Fruit fly (Drosophila melanogaster): Measurements from ENCODE around the gene gammaSnap2.
A peak's percentile ranks its signal among the peaks of the same experiment; 100 is the strongest.

Gene gammaSnap2

dm6 chr3R:10148376-10148887 is 27.2 kb upstream of the gammaSnap2 start:
- TF ChIP-seq dsx (GFP tag; optimal IDR thresholded peaks at IDR 0.05; ENCODE audit: poor library complexity, severe bottlenecking) (peak; percentile 81), CG6808 (GFP tag; optimal IDR thresholded peaks at IDR 0.05) (peak; percentile 16), topi (GFP tag; optimal IDR thresholded peaks at IDR 0.05) (no peak), Ets96B (tag; optimal IDR thresholded peaks at IDR 0.05) (no peak)

DNA sequence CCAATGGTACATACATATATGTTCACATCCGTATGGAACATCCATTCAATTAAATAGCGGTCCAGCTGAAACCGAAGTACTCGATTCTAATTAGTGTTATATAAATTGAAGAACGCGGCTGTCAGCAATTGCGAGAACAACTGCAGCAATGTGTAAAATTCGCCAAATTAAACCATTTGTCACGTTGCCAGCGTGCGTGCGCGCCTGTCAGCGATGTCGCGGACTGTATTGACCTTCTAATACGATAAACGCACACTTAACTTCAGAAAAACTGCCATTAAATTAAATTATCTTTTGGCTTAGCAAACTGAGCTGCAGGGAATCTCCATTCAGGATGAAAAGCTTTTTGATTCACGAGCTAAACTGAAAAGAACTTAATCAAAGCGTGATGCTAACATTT is 26.0 kb upstream of the gammaSnap2 start:
- TF ChIP-seq CG7368 (GFP tag; optimal IDR thresholded peaks at IDR 0.05), result no peak
- TF ChIP-seq Eip78C (GFP tag), result peak; percentile 29

DNA sequence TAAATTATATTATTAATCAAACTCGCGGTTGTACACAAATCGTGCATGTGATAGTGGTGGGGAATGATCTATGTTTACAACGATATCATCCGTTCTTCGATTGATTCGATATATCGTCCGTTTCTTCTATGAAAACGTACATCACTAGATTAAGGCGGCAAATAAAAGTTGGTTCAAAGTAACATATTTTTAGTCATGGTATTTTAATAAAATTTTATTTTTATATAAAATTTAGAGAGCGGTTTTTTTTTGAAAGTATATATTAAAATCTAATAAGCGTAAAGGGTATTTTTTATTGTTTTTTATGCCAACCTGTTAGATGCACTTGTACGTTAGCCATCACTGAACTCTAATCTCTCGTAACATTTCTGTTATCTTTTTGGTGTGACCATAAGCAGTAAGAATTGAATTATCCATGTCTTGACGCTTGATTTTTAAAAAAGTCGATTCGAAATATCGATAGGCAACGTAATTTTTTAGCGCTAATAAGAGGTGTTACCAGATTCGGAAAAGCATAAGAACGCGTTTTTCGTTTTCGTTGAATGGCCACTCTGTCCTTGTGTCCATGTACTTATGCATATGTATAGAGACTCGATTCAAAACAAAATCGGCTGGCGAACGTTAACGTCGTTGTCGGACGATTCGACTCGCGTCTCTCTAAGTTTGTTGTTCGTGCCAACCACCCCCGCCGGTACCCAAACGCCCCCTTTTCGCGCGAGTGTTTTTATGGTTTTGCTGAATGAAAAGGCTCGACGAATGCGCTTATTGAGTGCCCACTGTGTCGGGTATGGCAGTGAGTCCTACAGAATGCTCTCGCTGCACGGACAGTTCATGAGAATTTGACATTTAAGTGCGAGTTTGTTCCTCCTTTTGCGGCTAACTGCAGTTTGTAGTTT is 23.2 kb upstream of the gammaSnap2 start, which contains the start of the genes TAF1B and Invadolysin:
TAF1B (minus strand) TSS at position 82 of the 896 bp plus-strand sequence.
Invadolysin (plus strand) TSS at position 566 of the 896 bp plus-strand sequence.
- TF ChIP-seq svp (GFP tag), result peak; percentile 66
- TF ChIP-seq CG34406 (GFP tag; optimal IDR thresholded peaks at IDR 0.05), result peak; percentile 34
- 0 out of 3 replicates have a peak, but pooled peaks have one; percentile 28 for TF ChIP-seq CG8119 (GFP tag; IDR thresholded peaks at IDR 0.05)
- TF ChIP-seq vri (GFP tag; optimal IDR thresholded peaks at IDR 0.05), result peak; percentile 30
- peak; percentile 84 for TF ChIP-seq Eip78C (GFP tag)
- peak; percentile 31 to 41 for TF ChIP-seq ss (GFP tag; optimal IDR thresholded peaks at IDR 0.05)
- peak; percentile 8 for TF ChIP-seq CG6808 (GFP tag; optimal IDR thresholded peaks at IDR 0.05)
- TF ChIP-seq CG6163 (GFP tag; IDR thresholded peaks at IDR 0.05), result peak; percentile 21; the same call in 1 of the 3 replicates
- no peak for TF ChIP-seq spab (GFP tag; optimal IDR thresholded peaks at IDR 0.05)
- peak; percentile 43 for TF ChIP-seq lz (GFP tag; optimal IDR thresholded peaks at IDR 0.05)
- TF ChIP-seq CG6276 (GFP tag; optimal IDR thresholded peaks at IDR 0.05), result peak; percentile 43
- peak; percentile 40 for TF ChIP-seq Ets21C (GFP tag; optimal IDR thresholded peaks at IDR 0.05)
- no peak for TF ChIP-seq fd85E (GFP tag; optimal IDR thresholded peaks at IDR 0.05)
- peak; percentile 13 for TF ChIP-seq fkh (GFP tag; optimal IDR thresholded peaks at IDR 0.05)
- peak; percentile 48 for TF ChIP-seq CG31627 (GFP tag; optimal IDR thresholded peaks at IDR 0.05)
- TF ChIP-seq net (GFP tag; optimal IDR thresholded peaks at IDR 0.05), result peak; percentile 49
- TF ChIP-seq Gug (GFP tag; IDR thresholded peaks at IDR 0.05), result peak; percentile 30; the same call in 1 of the 2 replicates
- TF ChIP-seq cyc (GFP tag; optimal IDR thresholded peaks at IDR 0.05), result peak; percentile 43
- TF ChIP-seq Eip75B (GFP tag; optimal IDR thresholded peaks at IDR 0.05), result peak; percentile 43
- TF ChIP-seq CG8319 (GFP tag; optimal IDR thresholded peaks at IDR 0.05), result peak; percentile 23
- TF ChIP-seq CG3032 (tag; optimal IDR thresholded peaks at IDR 0.05), result no peak
- peak; percentile 54 for TF ChIP-seq CG3919 (GFP tag; optimal IDR thresholded peaks at IDR 0.05)
- no peak for TF ChIP-seq Lpt (GFP tag; optimal IDR thresholded peaks at IDR 0.05)
- peak; percentile 42 for TF ChIP-seq Hr4 (GFP tag; optimal IDR thresholded peaks at IDR 0.05)
- peak; percentile 65 for TF ChIP-seq Eip93F (GFP tag; optimal IDR thresholded peaks at IDR 0.05)
- TF ChIP-seq Ets96B (tag; optimal IDR thresholded peaks at IDR 0.05), result no peak
- no peak for TF ChIP-seq CG9139 (GFP tag; optimal IDR thresholded peaks at IDR 0.05)
- TF ChIP-seq topi (GFP tag; optimal IDR thresholded peaks at IDR 0.05), result peak; percentile 53
- TF ChIP-seq CG10631 (GFP tag; optimal IDR thresholded peaks at IDR 0.05), result peak; percentile 61
- no peak for TF ChIP-seq CG4318 (GFP tag; optimal IDR thresholded peaks at IDR 0.05)
- no peak for TF ChIP-seq Sox15 (GFP tag; optimal IDR thresholded peaks at IDR 0.05)
- TF ChIP-seq dac (GFP tag; optimal IDR thresholded peaks at IDR 0.05), result no peak
- TF ChIP-seq CG6854 (GFP tag; optimal IDR thresholded peaks at IDR 0.05), result no peak
- peak; percentile 13 for TF ChIP-seq CG7368 (GFP tag; optimal IDR thresholded peaks at IDR 0.05)
- peak; percentile 19 for TF ChIP-seq CG16779 (tag; optimal IDR thresholded peaks at IDR 0.05)
- TF ChIP-seq CG6792 (GFP tag; optimal IDR thresholded peaks at IDR 0.05), result no peak
- TF ChIP-seq CG11762 (GFP tag; optimal IDR thresholded peaks at IDR 0.05; ENCODE audit: insufficient read depth), result no peak
- peak; percentile 65 for TF ChIP-seq acj6 (GFP tag; optimal IDR thresholded peaks at IDR 0.05)
- TF ChIP-seq Sox14 (GFP tag; optimal IDR thresholded peaks at IDR 0.05), result peak; percentile 50
- TF ChIP-seq Met (GFP tag; optimal IDR thresholded peaks at IDR 0.05), result peak; percentile 57
- TF ChIP-seq Smox (GFP tag; optimal IDR thresholded peaks at IDR 0.05), result peak; percentile 61
- TF ChIP-seq CG10669 (GFP tag; optimal IDR thresholded peaks at IDR 0.05), result peak; percentile 5
- no peak for TF ChIP-seq Hr38 (GFP tag; optimal IDR thresholded peaks at IDR 0.05)
- TF ChIP-seq Hr39 (GFP tag; optimal IDR thresholded peaks at IDR 0.05), result peak; percentile 41

All from whole organism, prepupa.